Fruit fly (Drosophila melanogaster) whole organism, embryonic: ENCODE measurements around the gene CG13248.

Experiments
- Bgb ChIP-seq: fragments of 200-800 bp; sonication (Bioruptor generic); IDR thresholded peaks from 2 replicates; pipeline ENCODE4 v1.3.6; 2022; ENCODE audit warnings: missing biosample characterization, missing genetic modification characterization; ENCODE audit not compliant: partially characterized antibody
- C15 ChIP-seq: fragments of 200-800 bp; sonication (Bioruptor generic); IDR thresholded peaks from 3 replicates; pipeline ENCODE4 v1.3.6; 2022; ENCODE audit warnings: missing biosample characterization, missing genetic modification characterization
- CG10147 ChIP-seq: fragments of 200-800 bp; sonication (Bioruptor generic); optimal IDR thresholded peaks from 2 replicates; lab custom pipeline; 2019; ENCODE audit warnings: missing biosample characterization, mild to moderate bottlenecking, missing genetic modification characterization, moderate library complexity
- CG10274 ChIP-seq: fragments of 200-800 bp; sonication (Bioruptor generic); optimal IDR thresholded peaks from 3 replicates; lab custom pipeline; 2017; ENCODE audit warnings: missing biosample characterization, mild to moderate bottlenecking, missing genetic modification characterization
- CG10431 ChIP-seq: fragments of 200-800 bp; sonication (Bioruptor generic); optimal IDR thresholded peaks from 3 replicates; lab custom pipeline; 2018; ENCODE audit warnings: missing biosample characterization, mild to moderate bottlenecking, missing genetic modification characterization
- CG10543 ChIP-seq: fragments of 200-800 bp; sonication (Bioruptor generic); optimal IDR thresholded peaks from 3 replicates; lab custom pipeline; 2017; ENCODE audit warnings: missing biosample characterization, mild to moderate bottlenecking, missing genetic modification characterization, moderate library complexity
- CG12391 ChIP-seq: fragments of 200-800 bp; sonication (Bioruptor generic); optimal IDR thresholded peaks from 3 replicates; lab custom pipeline; 2018; ENCODE audit warnings: missing biosample characterization, mild to moderate bottlenecking, missing genetic modification characterization, moderate library complexity
- CG13296 ChIP-seq: fragments of 200-800 bp; sonication (Bioruptor generic); optimal IDR thresholded peaks from 3 replicates; lab custom pipeline; 2018; ENCODE audit warnings: missing biosample characterization, mild to moderate bottlenecking, missing genetic modification characterization
- CG13894 ChIP-seq: fragments of 200-800 bp; sonication (Bioruptor generic); optimal IDR thresholded peaks from 3 replicates; lab custom pipeline; 2018; ENCODE audit warnings: missing biosample characterization, mild to moderate bottlenecking, missing genetic modification characterization, moderate library complexity
- CG14710 ChIP-seq: fragments of 200-800 bp; sonication (Bioruptor generic); optimal IDR thresholded peaks from 3 replicates; lab custom pipeline; 2019; ENCODE audit warnings: missing biosample characterization, mild to moderate bottlenecking, missing genetic modification characterization, moderate library complexity
- CG14860 ChIP-seq: fragments of 200-800 bp; sonication (Bioruptor generic); IDR thresholded peaks from 3 replicates; pipeline ENCODE4 v1.3.6; 2022; ENCODE audit warnings: missing biosample characterization, missing genetic modification characterization; ENCODE audit not compliant: partially characterized antibody
- CG15269 ChIP-seq: fragments of 200-800 bp; sonication (Bioruptor generic); optimal IDR thresholded peaks from 2 replicates; lab custom pipeline; 2018; ENCODE audit warnings: missing biosample characterization, mild to moderate bottlenecking, missing genetic modification characterization, moderate library complexity
- CG15514 ChIP-seq: fragments of 200-800 bp; sonication (Bioruptor generic); optimal IDR thresholded peaks from 3 replicates; lab custom pipeline; 2017; ENCODE audit warnings: missing biosample characterization, missing genetic modification characterization, mild to moderate bottlenecking, moderate library complexity, missing genetic modification reagents
- CG16813 ChIP-seq: fragments of 200-800 bp; sonication (Bioruptor generic); IDR thresholded peaks from 3 replicates; pipeline ENCODE4 v1.3.6; 2022; ENCODE audit warnings: missing biosample characterization, missing genetic modification characterization; ENCODE audit not compliant: partially characterized antibody
- CG1792 ChIP-seq: fragments of 200-800 bp; sonication (Bioruptor generic); optimal IDR thresholded peaks from 2 replicates; lab custom pipeline; 2016; ENCODE audit warnings: missing biosample characterization, missing genetic modification characterization
- CG2120 ChIP-seq: fragments of 200-800 bp; sonication (Bioruptor generic); optimal IDR thresholded peaks from 3 replicates; lab custom pipeline; 2016; ENCODE audit warnings: missing biosample characterization, missing genetic modification characterization
- CG31441 ChIP-seq: fragments of 200-800 bp; sonication (Bioruptor generic); IDR thresholded peaks from 2 replicates; pipeline ENCODE4 v1.3.6; 2022; ENCODE audit warnings: missing biosample characterization, missing genetic modification characterization
- CG34224 ChIP-seq: fragments of 200-800 bp; sonication (Bioruptor generic); IDR thresholded peaks from 3 replicates; pipeline ENCODE4 v1.3.6; 2022; ENCODE audit warnings: missing biosample characterization, missing genetic modification characterization; ENCODE audit not compliant: partially characterized antibody
- CG34422 ChIP-seq: fragments of 200-800 bp; sonication (Bioruptor generic); IDR thresholded peaks from 3 replicates; pipeline ENCODE4 v1.3.6; 2022; ENCODE audit warnings: missing biosample characterization, missing genetic modification characterization
- CG4404 ChIP-seq: fragments of 200-800 bp; sonication (Bioruptor generic); IDR thresholded peaks from 2 replicates; pipeline ENCODE4 v1.3.6; 2022; ENCODE audit warnings: missing biosample characterization, missing genetic modification characterization
- CG7786 ChIP-seq: fragments of 200-800 bp; sonication (Bioruptor generic); optimal IDR thresholded peaks from 2 replicates; lab custom pipeline; 2016; ENCODE audit warnings: missing biosample characterization, missing genetic modification characterization
- Dll ChIP-seq: fragments of 200-800 bp; sonication (Bioruptor generic); IDR thresholded peaks from 4 replicates; pipeline ENCODE4 v1.3.6; 2022; ENCODE audit warnings: missing biosample characterization, missing genetic modification characterization; ENCODE audit not compliant: partially characterized antibody
- Doc2 ChIP-seq: fragments of 200-800 bp; sonication (Bioruptor generic); IDR thresholded peaks from 2 replicates; pipeline ENCODE4 v1.3.6; 2022; ENCODE audit warnings: missing biosample characterization, missing genetic modification characterization
- Dp ChIP-seq: fragments of 200-800 bp; sonication (Bioruptor generic); optimal IDR thresholded peaks from 2 replicates; lab custom pipeline; 2018; ENCODE audit warnings: missing biosample characterization, mild to moderate bottlenecking, missing genetic modification characterization, moderate library complexity
- Hand ChIP-seq: fragments of 200-800 bp; sonication (Bioruptor generic); optimal IDR thresholded peaks from 2 replicates; lab custom pipeline; 2017; ENCODE audit warnings: mild to moderate bottlenecking, missing biosample characterization, missing genetic modification reagents, missing genetic modification characterization
- MTF-1 ChIP-seq: fragments of 200-800 bp; sonication (Bioruptor generic); optimal IDR thresholded peaks from 2 replicates; lab custom pipeline; 2018; ENCODE audit warnings: missing biosample characterization, mild to moderate bottlenecking, missing genetic modification characterization, borderline replicate concordance
- Max ChIP-seq: fragments of 200-800 bp; sonication (Bioruptor generic); optimal IDR thresholded peaks from 2 replicates; lab custom pipeline; 2016; ENCODE audit warnings: missing biosample characterization, mild to moderate bottlenecking, missing genetic modification characterization
- Ptx1 ChIP-seq: fragments of 200-800 bp; sonication (Bioruptor generic); IDR thresholded peaks from 2 replicates; pipeline ENCODE4 v1.3.6; 2022; ENCODE audit warnings: missing biosample characterization, missing genetic modification characterization
- Scr ChIP-seq: fragments of 200-800 bp; sonication (Bioruptor generic); IDR thresholded peaks from 2 replicates; pipeline ENCODE4 v1.3.6; 2022; ENCODE audit warnings: missing biosample characterization, missing genetic modification characterization; ENCODE audit not compliant: partially characterized antibody
- Side ChIP-seq: fragments of 200-800 bp; sonication (Bioruptor generic); optimal IDR thresholded peaks from 2 replicates; lab custom pipeline; 2016; ENCODE audit warnings: missing biosample characterization, missing genetic modification characterization
- Sry-δ ChIP-seq: fragments of 200-800 bp; sonication (Bioruptor generic); optimal IDR thresholded peaks from 2 replicates; lab custom pipeline; 2016; ENCODE audit warnings: missing biosample characterization, missing genetic modification characterization
- Vsx1 ChIP-seq: fragments of 200-800 bp; sonication (Bioruptor generic); optimal IDR thresholded peaks from 2 replicates; lab custom pipeline; 2017; ENCODE audit warnings: missing biosample characterization, mild to moderate bottlenecking, missing genetic modification characterization, missing genetic modification reagents
- Xrp1 ChIP-seq: fragments of 200-800 bp; sonication (Bioruptor generic); IDR thresholded peaks from 2 replicates; pipeline ENCODE4 v1.3.6; 2022; ENCODE audit warnings: missing biosample characterization, missing genetic modification characterization
- YL-1 ChIP-seq: fragments of 200-800 bp; sonication (Bioruptor generic); optimal IDR thresholded peaks from 3 replicates; lab custom pipeline; 2017; ENCODE audit warnings: missing biosample characterization, mild to moderate bottlenecking, missing genetic modification characterization
- ara ChIP-seq: fragments of 200-800 bp; sonication (Bioruptor generic); IDR thresholded peaks from 2 replicates; pipeline ENCODE4 v1.3.6; 2022; ENCODE audit warnings: missing biosample characterization, missing genetic modification characterization
- bbx ChIP-seq: fragments of 200-800 bp; sonication (Bioruptor generic); IDR thresholded peaks from 2 replicates; pipeline ENCODE4 v1.3.6; 2022; ENCODE audit warnings: missing biosample characterization, missing genetic modification characterization; ENCODE audit not compliant: partially characterized antibody
- br ChIP-seq: fragments of >200 bp; optimal IDR thresholded peaks from 2 replicates; lab custom pipeline; 2017
- cas ChIP-seq: fragments of 200-800 bp; sonication (Bioruptor generic); IDR thresholded peaks from 2 replicates; pipeline ENCODE4 v1.3.6; 2022; ENCODE audit warnings: missing biosample characterization, missing genetic modification characterization
- ems ChIP-seq: fragments of 200-800 bp; sonication (Bioruptor generic); optimal IDR thresholded peaks from 3 replicates; lab custom pipeline; 2016; ENCODE audit warnings: missing biosample characterization, missing genetic modification characterization
- fd64A ChIP-seq: fragments of 200-800 bp; sonication (Bioruptor generic); optimal IDR thresholded peaks from 3 replicates; lab custom pipeline; 2018; ENCODE audit warnings: missing biosample characterization, mild to moderate bottlenecking, missing genetic modification characterization
- h ChIP-seq: fragments of >200 bp; optimal IDR thresholded peaks from 2 replicates; lab custom pipeline; 2017
- ind ChIP-seq: fragments of 200-800 bp; sonication (Bioruptor generic); optimal IDR thresholded peaks from 3 replicates; lab custom pipeline; 2016; ENCODE audit warnings: missing biosample characterization, missing genetic modification characterization
- luna ChIP-seq: fragments of 200-800 bp; sonication (Bioruptor generic); optimal IDR thresholded peaks from 2 replicates; lab custom pipeline; 2016; ENCODE audit warnings: missing biosample characterization, missing genetic modification characterization
- pan ChIP-seq, 4 experiments: fragments of >200 bp in 3 of 4; fragments of 200-800 bp in 1 of 4; sonication (Bioruptor generic) in 1 of 4; optimal IDR thresholded peaks in 3 of 4; IDR thresholded peaks in 1 of 4; 2 replicates each; pipeline versions ENCODE4 v1.3.6 to Lab custom; 2017 to 2022; ENCODE audit warnings: missing biosample characterization in 2 of 4, missing genetic modification characterization in 2 of 4, mixed read lengths in 1 of 4
- psq ChIP-seq: fragments of 200-800 bp; sonication (Bioruptor generic); optimal IDR thresholded peaks from 2 replicates; lab custom pipeline; 2017; ENCODE audit warnings: missing biosample characterization, missing genetic modification characterization
- sc ChIP-seq, 3 experiments: fragments of >200 bp in 2 of 3; fragments of 200-800 bp in 1 of 3; sonication (Bioruptor generic) in 1 of 3; optimal IDR thresholded peaks; 2 replicates in 2 of 3; 3 replicates in 1 of 3; lab custom pipeline; 2017; ENCODE audit warnings: mild to moderate bottlenecking in 1 of 3, missing biosample characterization in 1 of 3, missing genetic modification characterization in 1 of 3, missing genetic modification reagents in 1 of 3
- tna ChIP-seq: fragments of 200-800 bp; sonication (Bioruptor generic); IDR thresholded peaks from 2 replicates; pipeline ENCODE4 v1.3.6; 2022; ENCODE audit warnings: missing biosample characterization, missing genetic modification characterization; ENCODE audit not compliant: partially characterized antibody
- unpg ChIP-seq: fragments of 200-800 bp; sonication (Bioruptor generic); optimal IDR thresholded peaks from 3 replicates; lab custom pipeline; 2018; ENCODE audit warnings: missing biosample characterization, mild to moderate bottlenecking, missing genetic modification characterization, moderate library complexity
- z ChIP-seq: fragments of 200-800 bp; sonication (Bioruptor generic); IDR thresholded peaks from 3 replicates; pipeline ENCODE4 v1.3.6; 2022; ENCODE audit warnings: missing biosample characterization, missing genetic modification characterization
- zfh1 ChIP-seq: fragments of 200-800 bp; sonication (Bioruptor generic); IDR thresholded peaks from 3 replicates; pipeline ENCODE4 v1.3.6; 2022; ENCODE audit warnings: missing biosample characterization, missing genetic modification characterization

The CG13248 gene

DNA sequence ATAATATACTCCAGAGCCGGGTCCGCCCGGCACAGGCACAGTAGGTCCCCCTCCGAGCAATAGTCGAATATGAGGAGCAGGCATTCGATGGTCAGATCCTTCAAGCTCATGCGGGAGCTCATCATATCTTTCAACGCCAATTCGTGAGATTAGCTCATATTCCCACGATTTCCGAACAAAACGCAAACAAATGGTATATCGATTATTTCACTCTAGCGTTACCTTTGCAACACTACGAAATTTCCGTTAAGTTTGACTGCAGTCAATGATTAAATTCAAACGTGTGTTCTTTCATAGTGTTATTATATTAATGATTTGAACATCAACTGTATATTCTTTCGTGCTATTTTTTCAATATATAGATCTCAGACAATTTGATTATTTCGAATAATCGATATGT is 17.0 kb downstream of the CG13248 start, which contains the start of gene CG33969 (continued):
- TF ChIP-seq pan (optimal IDR thresholded peaks at IDR 0.05; lab: Kevin White, UChicago) (no peak), pan (GFP tag; optimal IDR thresholded peaks at IDR 0.05 in 1 of 2, IDR thresholded peaks at IDR 0.05 in 1 of 2) (no peak), ems (GFP tag; lab: Kevin White, UChicago) (no peak), Scr (GFP tag; lab: Robert Waterston, UW) (peak; percentile 55; the same call in 1 of the 2 replicates), CG34224 (GFP tag; lab: Robert Waterston, UW) (peak; percentile 49; the same call in 1 of the 3 replicates), bbx (GFP tag; lab: Robert Waterston, UW) (peak; percentile 44; the same call in 1 of the 2 replicates), luna (no peak), CG10274 (GFP tag; lab: Kevin White, UChicago) (no peak), CG16813 (no peak), sc (optimal IDR thresholded peaks at IDR 0.05; lab: Kevin White, UChicago) (no peak), sc (GFP tag; optimal IDR thresholded peaks at IDR 0.05; lab: Kevin White, UChicago) (no peak), CG15514 (GFP tag; lab: Kevin White, UChicago) (peak; percentile 42), C15 (no peak), tna (GFP tag; lab: Robert Waterston, UW) (no peak), CG4404 (GFP tag; lab: Robert Waterston, UW) (no peak), Max (no peak), Xrp1 (GFP tag; lab: Robert Waterston, UW) (no peak), Vsx1 (GFP tag; lab: Kevin White, UChicago) (peak; percentile 20), CG13296 (GFP tag; lab: Kevin White, UChicago) (no peak), CG2120 (GFP tag; lab: Kevin White, UChicago) (peak; percentile 16), CG12391 (tag; lab: Kevin White, UChicago) (no peak), CG10147 (GFP tag; lab: Kevin White, UChicago) (no peak), CG10543 (GFP tag; lab: Kevin White, UChicago) (no peak), fd64A (no peak), Ptx1 (GFP tag; lab: Robert Waterston, UW) (no peak), zfh1 (GFP tag; lab: Robert Waterston, UW) (no peak), psq (GFP tag; lab: Kevin White, UChicago) (no peak), ara (GFP tag; lab: Robert Waterston, UW) (no peak), CG7786 (GFP tag; lab: Kevin White, UChicago) (no peak), Sry-δ (GFP tag; lab: Kevin White, UChicago) (peak; percentile 40), CG15269 (tag; lab: Kevin White, UChicago) (no peak), CG13894 (no peak), br (no peak), Dp (GFP tag; lab: Kevin White, UChicago) (peak; percentile 44), MTF-1 (GFP tag; lab: Kevin White, UChicago) (no peak), z (no peak), Bgb (peak; percentile 6; the same call in 1 of the 2 replicates), CG14710 (tag; lab: Kevin White, UChicago) (peak; percentile 21), Side (no peak), CG34422 (GFP tag; lab: Robert Waterston, UW) (no peak), YL-1 (peak; percentile 58), h (no peak), CG31441 (GFP tag; lab: Robert Waterston, UW) (no peak), Hand (GFP tag; lab: Kevin White, UChicago) (no peak), CG14860 (no peak), CG10431 (GFP tag; lab: Kevin White, UChicago) (no peak), Dll (GFP tag; lab: Robert Waterston, UW) (peak; percentile 39; the same call in 1 of the 4 replicates), Doc2 (GFP tag; lab: Robert Waterston, UW) (no peak), unpg (GFP tag; lab: Kevin White, UChicago) (no peak), ind (GFP tag; lab: Kevin White, UChicago) (no peak), cas (GFP tag; lab: Robert Waterston, UW) (no peak), CG1792 (no peak)
